Fruit fly (Drosophila melanogaster) whole organism, embryonic: ENCODE data around the gene Dad1.
A peak's percentile ranks its signal among the peaks of the same experiment; 100 is the strongest.

Experiments used
- CG11560 ChIP-seq: fragments of 200-800 bp; sonication (Bioruptor generic); IDR thresholded peaks from 3 replicates; pipeline ENCODE4 v1.3.6; 2022; ENCODE audit warnings: missing biosample characterization, missing genetic modification characterization
- CG1233 ChIP-seq: fragments of 200-800 bp; sonication (Bioruptor generic); optimal IDR thresholded peaks from 4 replicates; lab custom pipeline; 2018; ENCODE audit warnings: missing biosample characterization, mild to moderate bottlenecking, missing genetic modification characterization
- CG12391 ChIP-seq: fragments of 200-800 bp; sonication (Bioruptor generic); optimal IDR thresholded peaks from 3 replicates; lab custom pipeline; 2018; ENCODE audit warnings: missing biosample characterization, mild to moderate bottlenecking, missing genetic modification characterization, moderate library complexity
- CG12659 ChIP-seq: fragments of 200-800 bp; sonication (Bioruptor generic); optimal IDR thresholded peaks from 3 replicates; lab custom pipeline; 2017; ENCODE audit warnings: mild to moderate bottlenecking, missing biosample characterization, missing genetic modification reagents, missing genetic modification characterization
- CG13287 ChIP-seq: fragments of 200-800 bp; sonication (Bioruptor generic); IDR thresholded peaks from 2 replicates; pipeline ENCODE4 v1.3.6; 2022; ENCODE audit warnings: missing biosample characterization, missing genetic modification characterization; ENCODE audit not compliant: partially characterized antibody
- CG13424 ChIP-seq: fragments of 200-800 bp; sonication (Bioruptor generic); optimal IDR thresholded peaks from 2 replicates; lab custom pipeline; 2019; ENCODE audit warnings: missing biosample characterization, mild to moderate bottlenecking, missing genetic modification characterization, moderate library complexity
- CG13775 ChIP-seq: fragments of 200-800 bp; sonication (Bioruptor generic); optimal IDR thresholded peaks from 3 replicates; lab custom pipeline; 2017; ENCODE audit warnings: missing biosample characterization, mild to moderate bottlenecking, missing genetic modification characterization
- CG13894 ChIP-seq: fragments of 200-800 bp; sonication (Bioruptor generic); optimal IDR thresholded peaks from 3 replicates; lab custom pipeline; 2018; ENCODE audit warnings: missing biosample characterization, mild to moderate bottlenecking, missing genetic modification characterization, moderate library complexity
- CG14050 ChIP-seq: fragments of 200-800 bp; sonication (Bioruptor generic); IDR thresholded peaks from 3 replicates; pipeline ENCODE4 v1.3.6; 2022; ENCODE audit warnings: missing biosample characterization, missing genetic modification characterization
- CG15073 ChIP-seq: fragments of 200-800 bp; sonication (Bioruptor generic); optimal IDR thresholded peaks from 2 replicates; lab custom pipeline; 2016; ENCODE audit warnings: missing biosample characterization, missing genetic modification characterization
- CG15514 ChIP-seq: fragments of 200-800 bp; sonication (Bioruptor generic); optimal IDR thresholded peaks from 3 replicates; lab custom pipeline; 2017; ENCODE audit warnings: missing biosample characterization, missing genetic modification characterization, mild to moderate bottlenecking, moderate library complexity, missing genetic modification reagents
- CG15601 ChIP-seq: fragments of 200-800 bp; sonication (Bioruptor generic); optimal IDR thresholded peaks from 3 replicates; lab custom pipeline; 2019; ENCODE audit warnings: missing biosample characterization, mild to moderate bottlenecking, missing genetic modification characterization, moderate library complexity
- CG3281 ChIP-seq: fragments of 200-800 bp; sonication (Bioruptor generic); optimal IDR thresholded peaks from 3 replicates; lab custom pipeline; 2017; ENCODE audit warnings: missing biosample characterization, mild to moderate bottlenecking, missing genetic modification characterization
- CG3995 ChIP-seq: fragments of 200-800 bp; sonication (Bioruptor generic); optimal IDR thresholded peaks from 3 replicates; lab custom pipeline; 2016; ENCODE audit warnings: missing biosample characterization, missing genetic modification characterization
- CG4617 ChIP-seq: fragments of 200-800 bp; sonication (Bioruptor generic); optimal IDR thresholded peaks from 3 replicates; lab custom pipeline; 2016; ENCODE audit warnings: missing biosample characterization, missing genetic modification characterization, borderline replicate concordance
- CG7271 ChIP-seq: fragments of 200-800 bp; sonication (Bioruptor generic); optimal IDR thresholded peaks from 2 replicates; lab custom pipeline; 2018; ENCODE audit warnings: missing biosample characterization, mild to moderate bottlenecking, missing genetic modification characterization, moderate library complexity
- CG8388 ChIP-seq: fragments of 200-800 bp; sonication (Bioruptor generic); optimal IDR thresholded peaks from 2 replicates; lab custom pipeline; 2019; ENCODE audit warnings: missing biosample characterization, mild to moderate bottlenecking, missing genetic modification characterization, moderate library complexity
- Chrac-16 ChIP-seq: fragments of 200-800 bp; sonication (Bioruptor generic); optimal IDR thresholded peaks from 3 replicates; lab custom pipeline; 2016; ENCODE audit warnings: missing biosample characterization, missing genetic modification characterization
- CoRest ChIP-seq: fragments of 200-800 bp; sonication (Bioruptor generic); optimal IDR thresholded peaks from 3 replicates; lab custom pipeline; 2018; ENCODE audit warnings: missing biosample characterization, mild to moderate bottlenecking, missing genetic modification characterization, moderate library complexity
- Dbx ChIP-seq: fragments of 200-800 bp; sonication (Bioruptor generic); IDR thresholded peaks from 3 replicates; pipeline ENCODE4 v1.3.6; 2022; ENCODE audit warnings: missing biosample characterization, missing genetic modification characterization
- Drgx ChIP-seq: fragments of 200-800 bp; sonication (Bioruptor generic); IDR thresholded peaks from 2 replicates; pipeline ENCODE4 v1.3.6; 2022; ENCODE audit warnings: missing biosample characterization, missing genetic modification characterization
- Gsc ChIP-seq: fragments of 200-800 bp; sonication (Bioruptor generic); IDR thresholded peaks from 2 replicates; pipeline ENCODE4 v1.3.6; 2022; ENCODE audit warnings: missing biosample characterization, missing genetic modification characterization
- HLH3B ChIP-seq: fragments of 200-800 bp; sonication (Bioruptor generic); IDR thresholded peaks from 2 replicates; pipeline ENCODE4 v1.3.6; 2022; ENCODE audit warnings: missing biosample characterization, missing genetic modification characterization
- Hr51 ChIP-seq, 2 experiments: fragments of 200-800 bp; sonication (Bioruptor generic); optimal IDR thresholded peaks; 2 replicates in 1 of 2; 3 replicates in 1 of 2; lab custom pipeline; 2016 to 2018; ENCODE audit warnings: missing biosample characterization in 2 of 2, missing genetic modification characterization in 2 of 2, mild to moderate bottlenecking in 1 of 2, moderate library complexity in 1 of 2
- Lhr ChIP-seq: fragments of 200-800 bp; sonication (Bioruptor generic); optimal IDR thresholded peaks from 3 replicates; lab custom pipeline; 2017; ENCODE audit warnings: mild to moderate bottlenecking, missing biosample characterization, missing genetic modification reagents, missing genetic modification characterization
- Med ChIP-seq: fragments of 200-800 bp; sonication (Bioruptor generic); peaks from one replicate; lab custom pipeline; 2016; ENCODE audit warnings: missing biosample characterization, missing genetic modification characterization, mild to moderate bottlenecking, inconsistent platforms, moderate library complexity
- Rfx ChIP-seq: fragments of 200-800 bp; sonication (Bioruptor generic); IDR thresholded peaks from 2 replicates; pipeline ENCODE4 v1.3.6; 2022; ENCODE audit warnings: missing biosample characterization, missing genetic modification characterization
- Spps ChIP-seq: fragments of 200-800 bp; sonication (Bioruptor generic); optimal IDR thresholded peaks from 2 replicates; lab custom pipeline; 2018; ENCODE audit warnings: missing biosample characterization, mild to moderate bottlenecking, missing genetic modification characterization
- ase ChIP-seq: fragments of 200-800 bp; sonication (Bioruptor generic); IDR thresholded peaks from 3 replicates; pipeline ENCODE4 v1.3.6; 2022; ENCODE audit warnings: missing biosample characterization, missing genetic modification characterization
- bcd ChIP-seq: fragments of 200-800 bp; sonication (Bioruptor generic); optimal IDR thresholded peaks from 2 replicates; lab custom pipeline; 2017; ENCODE audit warnings: missing biosample characterization, mild to moderate bottlenecking, missing genetic modification characterization
- btn ChIP-seq: fragments of 200-800 bp; sonication (Bioruptor generic); optimal IDR thresholded peaks from 2 replicates; lab custom pipeline; 2016; ENCODE audit warnings: missing biosample characterization, missing genetic modification characterization
- dysf ChIP-seq: fragments of 200-800 bp; sonication (Bioruptor generic); IDR thresholded peaks from 3 replicates; pipeline ENCODE4 v1.3.6; 2022; ENCODE audit warnings: missing biosample characterization, missing genetic modification characterization
- hkb ChIP-seq, 2 experiments: fragments of 200-800 bp in 1 of 2; fragments of >200 bp in 1 of 2; sonication (Bioruptor generic) in 1 of 2; IDR thresholded peaks in 1 of 2; optimal IDR thresholded peaks in 1 of 2; 2 replicates each; pipeline versions ENCODE4 v1.3.6 to Lab custom; 2017 to 2022; ENCODE audit warnings: missing biosample characterization in 1 of 2, missing genetic modification characterization in 1 of 2
- lab ChIP-seq: fragments of 200-800 bp; sonication (Bioruptor generic); optimal IDR thresholded peaks from 3 replicates; lab custom pipeline; 2017; ENCODE audit warnings: missing biosample characterization, missing genetic modification characterization, mild to moderate bottlenecking, moderate library complexity, missing genetic modification reagents
- nerfin-1 ChIP-seq: fragments of 200-800 bp; sonication (Bioruptor generic); optimal IDR thresholded peaks from 3 replicates; lab custom pipeline; 2019; ENCODE audit warnings: missing biosample characterization, mild to moderate bottlenecking, missing genetic modification characterization, moderate library complexity
- phol ChIP-seq: fragments of 200-800 bp; sonication (Bioruptor generic); optimal IDR thresholded peaks from 3 replicates; lab custom pipeline; 2018; ENCODE audit warnings: missing biosample characterization, mild to moderate bottlenecking, missing genetic modification characterization, moderate library complexity
- pnt ChIP-seq: fragments of 200-800 bp; sonication (Bioruptor generic); optimal IDR thresholded peaks from 3 replicates; lab custom pipeline; 2016; ENCODE audit warnings: missing biosample characterization, missing genetic modification characterization
- ro ChIP-seq: fragments of 200-800 bp; sonication (Bioruptor generic); IDR thresholded peaks from 2 replicates; pipeline ENCODE4 v1.3.6; 2022; ENCODE audit warnings: missing biosample characterization, missing genetic modification characterization
- slbo ChIP-seq: fragments of 200-800 bp; sonication (Bioruptor generic); IDR thresholded peaks from 2 replicates; pipeline ENCODE4 v1.3.6; 2022; ENCODE audit warnings: missing biosample characterization, missing genetic modification characterization
- sna ChIP-seq: fragments of 200-800 bp; sonication (Bioruptor generic); IDR thresholded peaks from 2 replicates; pipeline ENCODE4 v1.3.6; 2022; ENCODE audit warnings: missing biosample characterization, missing genetic modification characterization; ENCODE audit not compliant: partially characterized antibody
- tll ChIP-seq, 2 experiments: fragments of 200-800 bp in 1 of 2; fragments of >200 bp in 1 of 2; sonication (Bioruptor generic) in 1 of 2; optimal IDR thresholded peaks; 2 replicates each; lab custom pipeline; 2017 to 2019; ENCODE audit warnings: missing biosample characterization in 2 of 2, missing genetic modification characterization in 2 of 2, mild to moderate bottlenecking in 1 of 2, moderate library complexity in 1 of 2
- tna ChIP-seq: fragments of 200-800 bp; sonication (Bioruptor generic); IDR thresholded peaks from 2 replicates; pipeline ENCODE4 v1.3.6; 2022; ENCODE audit warnings: missing biosample characterization, missing genetic modification characterization; ENCODE audit not compliant: partially characterized antibody
- unc-4 ChIP-seq: fragments of 200-800 bp; sonication (Bioruptor generic); IDR thresholded peaks from 2 replicates; pipeline ENCODE4 v1.3.6; 2022; ENCODE audit warnings: missing biosample characterization, missing genetic modification characterization; ENCODE audit not compliant: partially characterized antibody
- vvl ChIP-seq: fragments of 200-800 bp; sonication (Bioruptor generic); IDR thresholded peaks from 2 replicates; pipeline ENCODE4 v1.3.6; 2022; ENCODE audit warnings: missing biosample characterization, missing genetic modification characterization
- wek ChIP-seq: fragments of 200-800 bp; sonication (Bioruptor generic); optimal IDR thresholded peaks from 3 replicates; lab custom pipeline; 2018; ENCODE audit warnings: missing biosample characterization, mild to moderate bottlenecking, missing genetic modification characterization, moderate library complexity
- zfh1 ChIP-seq: fragments of 200-800 bp; sonication (Bioruptor generic); IDR thresholded peaks from 3 replicates; pipeline ENCODE4 v1.3.6; 2022; ENCODE audit warnings: missing biosample characterization, missing genetic modification characterization

Dad1 gene

DNA sequence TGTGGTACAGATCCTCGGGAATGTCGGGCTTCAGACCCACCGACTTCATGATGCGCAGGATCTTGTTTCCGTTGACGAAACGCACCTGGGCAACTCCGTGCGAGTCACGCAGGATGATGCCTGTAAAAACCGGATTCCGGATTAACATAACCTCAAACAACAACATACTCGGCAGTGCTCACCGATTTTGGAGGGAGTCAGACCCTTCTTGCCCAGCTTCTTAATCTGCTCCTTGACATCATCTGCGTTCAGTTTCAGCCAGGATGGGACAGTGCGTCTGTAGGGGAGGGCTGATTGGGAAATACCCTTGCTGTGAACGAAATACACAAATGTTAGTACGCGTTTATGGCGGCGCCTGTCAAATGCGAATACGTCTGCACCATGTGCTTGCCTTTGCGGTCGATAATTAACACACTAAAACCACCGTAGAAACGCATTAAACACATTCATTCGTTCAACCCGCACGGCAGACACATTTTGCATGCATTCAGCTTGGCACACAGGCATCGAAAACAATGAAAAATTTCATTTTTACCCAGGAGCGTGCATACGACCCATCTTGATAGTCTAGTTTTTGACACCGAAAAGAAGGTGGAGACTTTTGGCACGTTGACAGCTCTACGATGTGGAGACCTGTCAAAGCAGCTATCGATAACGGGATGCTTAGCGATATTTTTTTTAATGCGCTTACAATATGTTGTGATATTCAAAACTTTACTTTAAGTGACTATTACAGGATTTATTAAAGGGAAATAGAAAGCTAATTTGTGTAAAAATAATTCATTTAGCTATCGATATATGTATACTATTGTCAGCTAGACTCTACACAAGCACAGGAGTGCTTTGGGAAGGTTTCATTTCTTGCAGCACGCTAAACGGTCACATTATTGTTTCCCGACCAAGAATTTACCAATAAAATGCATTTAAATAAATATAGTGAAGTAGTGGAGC lies 19.7 kb downstream of the Dad1 start, which contains the start of the genes RpS13 and CSN8 (continued):
- TF ChIP-seq Hr51 (GFP tag; optimal IDR thresholded peaks at IDR 0.05; lab: Kevin White, UChicago) (peak in 1 of 2 experiments; percentile 6), sna (GFP tag; lab: Robert Waterston, UW) (peak; percentile 95), CG7271 (tag; lab: Kevin White, UChicago) (peak; percentile 17), unc-4 (GFP tag; lab: Robert Waterston, UW) (peak; percentile 95), phol (tag; lab: Kevin White, UChicago) (peak; percentile 70), vvl (peak; percentile 13; the same call in 1 of the 2 replicates), bcd (GFP tag; lab: Kevin White, UChicago) (peak; percentile 11), CG13287 (GFP tag; lab: Robert Waterston, UW) (peak; percentile 96), lab (GFP tag; lab: Kevin White, UChicago) (peak; percentile 25), hkb (optimal IDR thresholded peaks at IDR 0.05; lab: Kevin White, UChicago) (no peak), hkb (GFP tag; IDR thresholded peaks at IDR 0.05; lab: Robert Waterston, UW) (0 out of 2 replicates have a peak, but pooled peaks have one; percentile 12), HLH3B (no peak), CG4617 (GFP tag; lab: Kevin White, UChicago) (peak; percentile 56), CG13775 (GFP tag; lab: Kevin White, UChicago) (peak; percentile 27), CG15514 (GFP tag; lab: Kevin White, UChicago) (peak; percentile 60), CG3995 (GFP tag; lab: Kevin White, UChicago) (peak; percentile 81), nerfin-1 (tag; lab: Kevin White, UChicago) (peak; percentile 39), Drgx (GFP tag; lab: Robert Waterston, UW) (peak; percentile 16; the same call in 1 of the 2 replicates), slbo (GFP tag; lab: Robert Waterston, UW) (no peak), Med (GFP tag; lab: Kevin White, UChicago) (peak; percentile 61), tll (GFP tag; optimal IDR thresholded peaks at IDR 0.05; lab: Kevin White, UChicago) (no peak), dysf (no peak), CG14050 (GFP tag; lab: Robert Waterston, UW) (no peak), CG12391 (tag; lab: Kevin White, UChicago) (peak; percentile 41), ase (GFP tag; lab: Robert Waterston, UW) (no peak), CG11560 (no peak), Chrac-16 (GFP tag; lab: Kevin White, UChicago) (no peak), Gsc (GFP tag; lab: Robert Waterston, UW) (no peak), CG15601 (tag; lab: Kevin White, UChicago) (peak; percentile 31), CG13424 (tag; lab: Kevin White, UChicago) (peak; percentile 5), Spps (no peak), CoRest (tag; lab: Kevin White, UChicago) (peak; percentile 17), Lhr (GFP tag; lab: Kevin White, UChicago) (peak; percentile 57), Rfx (GFP tag; lab: Robert Waterston, UW) (peak; percentile 43), CG12659 (GFP tag; lab: Kevin White, UChicago) (peak; percentile 75), zfh1 (GFP tag; lab: Robert Waterston, UW) (no peak), tna (GFP tag; lab: Robert Waterston, UW) (peak; percentile 78), ro (no peak), CG15073 (GFP tag; lab: Kevin White, UChicago) (no peak), CG13894 (peak; percentile 47), CG8388 (GFP tag; lab: Kevin White, UChicago) (peak; percentile 7), CG1233 (GFP tag; lab: Kevin White, UChicago) (peak; percentile 12), wek (GFP tag; lab: Kevin White, UChicago) (no peak), CG3281 (GFP tag; lab: Kevin White, UChicago) (peak; percentile 55), pnt (GFP tag; lab: Kevin White, UChicago) (no peak), Dbx (GFP tag; lab: Robert Waterston, UW) (peak; percentile 23; the same call in 2 of the 3 replicates), btn (GFP tag; lab: Kevin White, UChicago) (no peak)
